Fruit fly (Drosophila melanogaster) whole organism, embryonic: Measurements from ENCODE around the gene CG2964.
A peak's percentile ranks its signal among the peaks of the same experiment; 100 is the strongest.

Experiments used
- ATbp ChIP-seq: fragments of 200-800 bp; sonication (Bioruptor generic); optimal IDR thresholded peaks from 2 replicates; lab custom pipeline; 2017; ENCODE audit warnings: missing biosample characterization, mild to moderate bottlenecking, missing genetic modification characterization, missing genetic modification reagents
- Antp ChIP-seq: fragments of 200-800 bp; sonication (Bioruptor generic); optimal IDR thresholded peaks from 3 replicates; lab custom pipeline; 2016; ENCODE audit warnings: missing biosample characterization, missing genetic modification characterization
- Asciz ChIP-seq: fragments of 200-800 bp; sonication (Bioruptor generic); optimal IDR thresholded peaks from 2 replicates; lab custom pipeline; 2017; ENCODE audit warnings: missing biosample characterization, mild to moderate bottlenecking, missing genetic modification characterization, missing genetic modification reagents
- CG13894 ChIP-seq: fragments of 200-800 bp; sonication (Bioruptor generic); optimal IDR thresholded peaks from 3 replicates; lab custom pipeline; 2018; ENCODE audit warnings: missing biosample characterization, mild to moderate bottlenecking, missing genetic modification characterization, moderate library complexity
- CG14710 ChIP-seq: fragments of 200-800 bp; sonication (Bioruptor generic); optimal IDR thresholded peaks from 3 replicates; lab custom pipeline; 2019; ENCODE audit warnings: missing biosample characterization, mild to moderate bottlenecking, missing genetic modification characterization, moderate library complexity
- CG15514 ChIP-seq: fragments of 200-800 bp; sonication (Bioruptor generic); optimal IDR thresholded peaks from 3 replicates; lab custom pipeline; 2017; ENCODE audit warnings: missing biosample characterization, missing genetic modification characterization, mild to moderate bottlenecking, moderate library complexity, missing genetic modification reagents
- CG1603 ChIP-seq: fragments of 200-800 bp; sonication (Bioruptor generic); optimal IDR thresholded peaks from 2 replicates; lab custom pipeline; 2019; ENCODE audit warnings: missing biosample characterization, mild to moderate bottlenecking, missing genetic modification characterization, moderate library complexity
- CG16815 ChIP-seq: fragments of 200-800 bp; sonication (Bioruptor generic); optimal IDR thresholded peaks from 3 replicates; lab custom pipeline; 2017; ENCODE audit warnings: missing biosample characterization, mild to moderate bottlenecking, missing genetic modification characterization
- CG2116 ChIP-seq: fragments of 200-800 bp; sonication (Bioruptor generic); optimal IDR thresholded peaks from 3 replicates; lab custom pipeline; 2018; ENCODE audit warnings: missing biosample characterization, mild to moderate bottlenecking, missing genetic modification characterization
- CG2678 ChIP-seq: fragments of 200-800 bp; sonication (Bioruptor generic); optimal IDR thresholded peaks from 3 replicates; lab custom pipeline; 2019; ENCODE audit warnings: missing biosample characterization, mild to moderate bottlenecking, missing genetic modification characterization, moderate library complexity
- CG31224 ChIP-seq: fragments of 200-800 bp; sonication (Bioruptor generic); IDR thresholded peaks from 2 replicates; pipeline ENCODE4 v1.3.6; 2022; ENCODE audit warnings: missing biosample characterization, missing genetic modification characterization
- CG34376 ChIP-seq: fragments of 200-800 bp; sonication (Bioruptor generic); optimal IDR thresholded peaks from 2 replicates; lab custom pipeline; 2018; ENCODE audit warnings: missing biosample characterization, mild to moderate bottlenecking, missing genetic modification characterization
- CG34422 ChIP-seq: fragments of 200-800 bp; sonication (Bioruptor generic); IDR thresholded peaks from 3 replicates; pipeline ENCODE4 v1.3.6; 2022; ENCODE audit warnings: missing biosample characterization, missing genetic modification characterization
- CG8359 ChIP-seq: fragments of 200-800 bp; sonication (Bioruptor generic); optimal IDR thresholded peaks from 2 replicates; lab custom pipeline; 2017; ENCODE audit warnings: missing biosample characterization, mild to moderate bottlenecking, missing genetic modification characterization, borderline replicate concordance
- CG8765 ChIP-seq: fragments of 200-800 bp; sonication (Bioruptor generic); IDR thresholded peaks from 2 replicates; pipeline ENCODE4 v1.3.6; 2022; ENCODE audit warnings: missing biosample characterization, missing genetic modification characterization
- Dll ChIP-seq: fragments of 200-800 bp; sonication (Bioruptor generic); IDR thresholded peaks from 4 replicates; pipeline ENCODE4 v1.3.6; 2022; ENCODE audit warnings: missing biosample characterization, missing genetic modification characterization; ENCODE audit not compliant: partially characterized antibody
- Doc2 ChIP-seq: fragments of 200-800 bp; sonication (Bioruptor generic); IDR thresholded peaks from 2 replicates; pipeline ENCODE4 v1.3.6; 2022; ENCODE audit warnings: missing biosample characterization, missing genetic modification characterization
- Doc3 ChIP-seq: fragments of 200-800 bp; sonication (Bioruptor generic); IDR thresholded peaks from 3 replicates; pipeline ENCODE4 v1.3.6; 2022; ENCODE audit warnings: missing biosample characterization, missing genetic modification characterization; ENCODE audit not compliant: partially characterized antibody
- Ets97D ChIP-seq: fragments of 200-800 bp; sonication (Bioruptor generic); optimal IDR thresholded peaks from 3 replicates; lab custom pipeline; 2016; ENCODE audit warnings: missing biosample characterization, missing genetic modification characterization
- HLH3B ChIP-seq: fragments of 200-800 bp; sonication (Bioruptor generic); IDR thresholded peaks from 2 replicates; pipeline ENCODE4 v1.3.6; 2022; ENCODE audit warnings: missing biosample characterization, missing genetic modification characterization
- Hey ChIP-seq: fragments of 200-800 bp; sonication (Bioruptor generic); optimal IDR thresholded peaks from 3 replicates; lab custom pipeline; 2018; ENCODE audit warnings: missing biosample characterization, mild to moderate bottlenecking, missing genetic modification characterization
- Med ChIP-seq: fragments of 200-800 bp; sonication (Bioruptor generic); peaks from one replicate; lab custom pipeline; 2016; ENCODE audit warnings: missing biosample characterization, missing genetic modification characterization, mild to moderate bottlenecking, inconsistent platforms, moderate library complexity
- Nf-YC ChIP-seq: fragments of 200-800 bp; optimal IDR thresholded peaks from 3 replicates; lab custom pipeline; 2019; ENCODE audit warnings: missing biosample characterization, mild to moderate bottlenecking, missing genetic modification characterization, moderate library complexity
- Oaz ChIP-seq: fragments of 200-800 bp; sonication (Bioruptor generic); IDR thresholded peaks from 2 replicates; pipeline ENCODE4 v1.3.6; 2022; ENCODE audit warnings: missing biosample characterization, missing genetic modification characterization
- Tbp ChIP-seq: fragments of >200 bp; optimal IDR thresholded peaks from 2 replicates; lab custom pipeline; 2018; ENCODE audit warnings: missing biosample characterization, missing genetic modification characterization
- Xbp1 ChIP-seq: fragments of 200-800 bp; sonication (Bioruptor generic); optimal IDR thresholded peaks from 3 replicates; lab custom pipeline; 2016; ENCODE audit warnings: missing biosample characterization, mild to moderate bottlenecking, missing genetic modification characterization
- ap ChIP-seq: fragments of 200-800 bp; sonication (Bioruptor generic); IDR thresholded peaks from 2 replicates; pipeline ENCODE4 v1.3.6; 2022; ENCODE audit warnings: missing biosample characterization, missing genetic modification characterization
- br ChIP-seq: fragments of >200 bp; optimal IDR thresholded peaks from 2 replicates; lab custom pipeline; 2017
- cato ChIP-seq: fragments of 200-800 bp; sonication (Bioruptor generic); optimal IDR thresholded peaks from 2 replicates; lab custom pipeline; 2016; ENCODE audit warnings: missing biosample characterization, missing genetic modification characterization, borderline replicate concordance
- chm ChIP-seq: fragments of 200-800 bp; sonication (Bioruptor generic); IDR thresholded peaks from 2 replicates; pipeline ENCODE4 v1.3.6; 2022; ENCODE audit warnings: missing biosample characterization, missing genetic modification characterization
- dm ChIP-seq: fragments of 200-800 bp; sonication (Bioruptor generic); optimal IDR thresholded peaks from 3 replicates; lab custom pipeline; 2016; ENCODE audit warnings: missing biosample characterization, missing genetic modification characterization
- dmrt11E ChIP-seq: fragments of 200-800 bp; sonication (Bioruptor generic); optimal IDR thresholded peaks from 3 replicates; lab custom pipeline; 2018; ENCODE audit warnings: missing biosample characterization, mild to moderate bottlenecking, missing genetic modification characterization, moderate library complexity
- ems ChIP-seq: fragments of 200-800 bp; sonication (Bioruptor generic); optimal IDR thresholded peaks from 3 replicates; lab custom pipeline; 2016; ENCODE audit warnings: missing biosample characterization, missing genetic modification characterization
- exex ChIP-seq: fragments of 200-800 bp; sonication (Bioruptor generic); optimal IDR thresholded peaks from 4 replicates; lab custom pipeline; 2018; ENCODE audit warnings: missing biosample characterization, mild to moderate bottlenecking, missing genetic modification characterization, moderate library complexity
- eyg ChIP-seq: fragments of 200-800 bp; sonication (Bioruptor generic); optimal IDR thresholded peaks from 3 replicates; lab custom pipeline; 2016; ENCODE audit warnings: missing biosample characterization, missing genetic modification characterization
- gfzf ChIP-seq: fragments of 200-800 bp; sonication (Bioruptor generic); optimal IDR thresholded peaks from 2 replicates; lab custom pipeline; 2016; ENCODE audit warnings: missing biosample characterization, mild to moderate bottlenecking, missing genetic modification characterization, moderate library complexity
- gt ChIP-seq: fragments of 200-800 bp; sonication (Bioruptor generic); IDR thresholded peaks from 2 replicates; pipeline ENCODE4 v1.3.6; 2022; ENCODE audit warnings: missing biosample characterization, missing genetic modification characterization
- hb ChIP-seq: fragments of 200-800 bp; sonication (Bioruptor generic); IDR thresholded peaks from 3 replicates; pipeline ENCODE4 v1.3.6; 2022; ENCODE audit warnings: missing biosample characterization, missing genetic modification characterization; ENCODE audit not compliant: partially characterized antibody
- insv ChIP-seq, 2 experiments: fragments of 200-800 bp; sonication (Bioruptor generic); optimal IDR thresholded peaks; 3 replicates each; lab custom pipeline; 2016 to 2018; ENCODE audit warnings: missing biosample characterization in 2 of 2, missing genetic modification characterization in 2 of 2
- jigr1 ChIP-seq: fragments of 200-800 bp; sonication (Bioruptor generic); IDR thresholded peaks from 3 replicates; pipeline ENCODE4 v1.3.6; 2022; ENCODE audit warnings: missing biosample characterization, missing genetic modification characterization
- lmd ChIP-seq: fragments of 200-800 bp; sonication (Bioruptor generic); IDR thresholded peaks from 2 replicates; pipeline ENCODE4 v1.3.6; 2022; ENCODE audit warnings: missing biosample characterization, missing genetic modification characterization
- nau ChIP-seq: fragments of 200-800 bp; sonication (Bioruptor generic); optimal IDR thresholded peaks from 3 replicates; lab custom pipeline; 2017; ENCODE audit warnings: missing biosample characterization, mild to moderate bottlenecking, missing genetic modification characterization, missing genetic modification reagents
- pfk ChIP-seq: fragments of 200-800 bp; sonication (Bioruptor generic); optimal IDR thresholded peaks from 2 replicates; lab custom pipeline; 2018; ENCODE audit warnings: missing biosample characterization, mild to moderate bottlenecking, missing genetic modification characterization, moderate library complexity
- pho ChIP-seq: fragments of 200-800 bp; sonication (Bioruptor generic); optimal IDR thresholded peaks from 2 replicates; lab custom pipeline; 2016; ENCODE audit warnings: missing biosample characterization, missing genetic modification characterization
- salm ChIP-seq: fragments of 200-800 bp; sonication (Bioruptor generic); optimal IDR thresholded peaks from 2 replicates; lab custom pipeline; 2018; ENCODE audit warnings: missing biosample characterization, mild to moderate bottlenecking, missing genetic modification characterization
- schlank ChIP-seq: fragments of 200-800 bp; sonication (Bioruptor generic); optimal IDR thresholded peaks from 2 replicates; lab custom pipeline; 2018; ENCODE audit warnings: missing biosample characterization, mild to moderate bottlenecking, missing genetic modification characterization
- sim ChIP-seq: fragments of 200-800 bp; sonication (Bioruptor generic); IDR thresholded peaks from 2 replicates; pipeline ENCODE4 v1.3.6; 2022; ENCODE audit warnings: missing biosample characterization, missing genetic modification characterization
- sob ChIP-seq: fragments of 200-800 bp; sonication (Bioruptor generic); IDR thresholded peaks from 2 replicates; pipeline ENCODE4 v1.3.6; 2022; ENCODE audit warnings: missing biosample characterization, missing genetic modification characterization
- trem ChIP-seq: fragments of 200-800 bp; optimal IDR thresholded peaks from 3 replicates; lab custom pipeline; 2019; ENCODE audit warnings: missing biosample characterization, mild to moderate bottlenecking, missing genetic modification characterization, moderate library complexity
- wek ChIP-seq: fragments of 200-800 bp; sonication (Bioruptor generic); optimal IDR thresholded peaks from 3 replicates; lab custom pipeline; 2018; ENCODE audit warnings: missing biosample characterization, mild to moderate bottlenecking, missing genetic modification characterization, moderate library complexity

CG2964 gene

DNA sequence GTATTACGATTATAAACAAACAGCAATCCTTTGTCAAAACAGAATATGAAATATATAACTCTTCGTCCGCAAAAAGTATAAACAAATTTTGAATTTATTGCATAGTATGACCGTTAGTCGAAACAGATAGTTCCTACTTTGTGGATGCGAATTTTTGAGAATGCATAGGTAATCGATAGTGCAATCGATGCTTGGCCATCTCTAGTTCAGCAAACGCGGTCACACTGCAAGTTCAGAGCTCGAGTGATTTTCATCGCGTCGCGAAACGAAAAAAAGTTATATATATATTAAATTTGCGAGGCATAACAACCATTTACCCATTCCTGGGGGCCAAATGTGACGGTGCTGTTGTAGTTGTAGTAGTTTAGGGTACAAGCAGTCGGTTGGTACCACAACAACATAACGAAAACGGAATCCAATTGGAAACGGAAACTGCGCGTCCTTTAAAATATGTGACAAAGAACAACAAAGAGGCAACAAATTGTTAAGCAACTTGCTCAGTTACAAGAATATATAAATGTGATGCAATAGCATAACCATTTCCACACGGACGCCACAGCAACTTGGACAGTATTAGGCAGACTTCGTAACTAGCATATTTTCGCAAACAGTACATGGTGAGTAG lies 44.8 kb downstream of the CG2964 start, which contains the start of gene CG2991 (continued):
- TF ChIP-seq CG16815 (GFP tag; lab: Kevin White, UChicago) (no peak), ATbp (no peak), CG2116 (GFP tag; lab: Kevin White, UChicago) (peak; percentile 74), Oaz (GFP tag; lab: Robert Waterston, UW) (no peak), Med (GFP tag; lab: Kevin White, UChicago) (peak; percentile 85), lmd (GFP tag; lab: Robert Waterston, UW) (no peak), Doc2 (GFP tag; lab: Robert Waterston, UW) (no peak), pho (GFP tag; lab: Kevin White, UChicago) (peak; percentile 38), Doc3 (peak; percentile 74), CG31224 (no peak), hb (peak; percentile 53; the same call in 1 of the 3 replicates), sob (GFP tag; lab: Robert Waterston, UW) (peak; percentile 57), insv (GFP tag; optimal IDR thresholded peaks at IDR 0.05; lab: Kevin White, UChicago) (peak in 1 of 2 experiments; percentile 97), sim (GFP tag; lab: Robert Waterston, UW) (no peak), CG13894 (tag; lab: Kevin White, UChicago) (peak; percentile 73), CG14710 (tag; lab: Kevin White, UChicago) (peak; percentile 60), wek (GFP tag; lab: Kevin White, UChicago) (no peak), schlank (no peak), CG8765 (GFP tag; lab: Robert Waterston, UW) (no peak), eyg (GFP tag; lab: Kevin White, UChicago) (no peak), chm (GFP tag; lab: Robert Waterston, UW) (peak; percentile 74), CG2678 (tag; lab: Kevin White, UChicago) (peak; percentile 12), CG8359 (GFP tag; lab: Kevin White, UChicago) (no peak), cato (no peak), Antp (GFP tag; lab: Kevin White, UChicago) (no peak), dmrt11E (tag; lab: Kevin White, UChicago) (peak; percentile 13), Ets97D (GFP tag; lab: Kevin White, UChicago) (peak; percentile 87), ems (no peak), CG34422 (GFP tag; lab: Robert Waterston, UW) (peak; percentile 36; the same call in 1 of the 3 replicates), pfk (GFP tag; lab: Kevin White, UChicago) (no peak), Tbp (no peak), ap (GFP tag; lab: Robert Waterston, UW) (no peak), Dll (GFP tag; lab: Robert Waterston, UW) (peak; percentile 83), br (lab: Kevin White, UChicago) (no peak), Asciz (no peak), dm (GFP tag; lab: Kevin White, UChicago) (peak; percentile 8), exex (peak; percentile 13), CG15514 (peak; percentile 78), salm (tag; lab: Kevin White, UChicago) (no peak), CG1603 (tag; lab: Kevin White, UChicago) (peak; percentile 74), gt (no peak), trem (tag; lab: Kevin White, UChicago) (peak; percentile 78), gfzf (GFP tag; lab: Kevin White, UChicago) (peak; percentile 92), jigr1 (no peak), Hey (tag; lab: Kevin White, UChicago) (no peak), nau (GFP tag; lab: Kevin White, UChicago) (no peak), HLH3B (GFP tag; lab: Robert Waterston, UW) (no peak), Xbp1 (GFP tag; lab: Kevin White, UChicago) (peak; percentile 28), Nf-YC (tag; lab: Kevin White, UChicago) (peak; percentile 58), CG34376 (GFP tag; lab: Kevin White, UChicago) (peak; percentile 20)
